Fruit fly (Drosophila melanogaster) S2 (cell line): Measurements from ENCODE around the gene CG13676.

ENCODE experiments used
- CG8478 ChIP-seq: fragments of >200 bp; optimal IDR thresholded peaks from 2 replicates; lab custom pipeline; 2018
- CTCF ChIP-seq, 2 experiments: fragments of >200 bp; optimal IDR thresholded peaks; 2 replicates each; lab custom pipeline; 2018

DNA sequence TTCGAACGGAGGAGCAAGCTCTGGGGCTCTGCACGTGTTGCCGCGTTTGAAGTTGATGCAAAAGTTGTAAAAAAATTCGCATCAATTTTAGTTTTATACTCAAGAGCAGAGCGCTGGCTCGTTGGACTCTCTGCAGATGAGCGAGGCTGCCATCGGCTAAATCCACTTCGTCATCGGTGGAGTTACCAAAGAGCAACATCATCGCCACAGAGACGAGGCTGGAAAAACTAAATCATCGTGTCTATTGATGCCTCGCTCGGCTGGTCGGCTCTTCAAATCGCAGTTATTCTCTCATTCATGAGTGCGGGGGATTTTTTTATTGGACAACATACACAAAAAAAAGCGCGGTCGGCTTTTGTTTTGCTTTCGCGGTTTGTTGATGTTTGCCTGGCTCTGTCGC is 13.8 kb upstream of the CG13676 start, which contains the start of gene CG13675:
- no peak for TF ChIP-seq CG8478 (lab: Kevin White, UChicago)
- TF ChIP-seq CTCF (optimal IDR thresholded peaks at IDR 0.05; lab: Kevin White, UChicago) = no peak
